Fruit fly (Drosophila melanogaster) whole organism, wandering third instar larva: Measurements from ENCODE around the gene CG14309.

Experiments
- Abd-B ChIP-seq: fragments of >200 bp; optimal IDR thresholded peaks from 2 replicates; lab custom pipeline; 2017; ENCODE audit warnings: missing biosample characterization, missing genetic modification characterization
- CrebA ChIP-seq: fragments of 200-800 bp; sonication (Bioruptor generic); optimal IDR thresholded peaks from 2 replicates; lab custom pipeline; 2016; ENCODE audit warnings: missing biosample characterization, mild to moderate bottlenecking, missing genetic modification characterization, borderline replicate concordance
- Dif ChIP-seq: fragments of 200-275, 200-300 bp; sonication (Bioruptor generic); optimal IDR thresholded peaks from 2 replicates; lab custom pipeline; 2018; ENCODE audit warnings: missing biosample characterization, missing genetic modification characterization; ENCODE audit not compliant: partially characterized antibody
- Jra ChIP-seq: sonication (Bioruptor generic); optimal IDR thresholded peaks from 2 replicates; lab custom pipeline; 2016; ENCODE audit warnings: missing biosample characterization, missing genetic modification characterization
- OdsH ChIP-seq: fragments of 200-800 bp; sonication (Bioruptor generic); optimal IDR thresholded peaks from 2 replicates; lab custom pipeline; 2016; ENCODE audit warnings: missing biosample characterization, mild to moderate bottlenecking, missing genetic modification characterization
- Vsx2 ChIP-seq: fragments of 200-300, 225-300 bp; sonication (Bioruptor generic); optimal IDR thresholded peaks from 2 replicates; lab custom pipeline; 2018; ENCODE audit warnings: missing biosample characterization, missing genetic modification characterization; ENCODE audit not compliant: partially characterized antibody
- dsf ChIP-seq: sonication (Bioruptor generic); optimal IDR thresholded peaks from 2 replicates; lab custom pipeline; 2016; ENCODE audit warnings: missing biosample characterization, missing genetic modification characterization, borderline replicate concordance
- pan ChIP-seq: fragments of >200 bp; optimal IDR thresholded peaks from 2 replicates; lab custom pipeline; 2017
- psq ChIP-seq: fragments of 200-800 bp; sonication (Bioruptor generic); optimal IDR thresholded peaks from 3 replicates; lab custom pipeline; 2017; ENCODE audit warnings: missing biosample characterization, mild to moderate bottlenecking, missing genetic modification characterization, moderate library complexity
- usp ChIP-seq: fragments of >200 bp; optimal IDR thresholded peaks from 2 replicates; lab custom pipeline; 2017; ENCODE audit warnings: missing biosample characterization, missing genetic modification characterization
- woc ChIP-seq: sonication (Bioruptor generic); optimal IDR thresholded peaks from 2 replicates; lab custom pipeline; 2016; ENCODE audit warnings: missing biosample characterization, mild to moderate bottlenecking, missing genetic modification characterization

DNA sequence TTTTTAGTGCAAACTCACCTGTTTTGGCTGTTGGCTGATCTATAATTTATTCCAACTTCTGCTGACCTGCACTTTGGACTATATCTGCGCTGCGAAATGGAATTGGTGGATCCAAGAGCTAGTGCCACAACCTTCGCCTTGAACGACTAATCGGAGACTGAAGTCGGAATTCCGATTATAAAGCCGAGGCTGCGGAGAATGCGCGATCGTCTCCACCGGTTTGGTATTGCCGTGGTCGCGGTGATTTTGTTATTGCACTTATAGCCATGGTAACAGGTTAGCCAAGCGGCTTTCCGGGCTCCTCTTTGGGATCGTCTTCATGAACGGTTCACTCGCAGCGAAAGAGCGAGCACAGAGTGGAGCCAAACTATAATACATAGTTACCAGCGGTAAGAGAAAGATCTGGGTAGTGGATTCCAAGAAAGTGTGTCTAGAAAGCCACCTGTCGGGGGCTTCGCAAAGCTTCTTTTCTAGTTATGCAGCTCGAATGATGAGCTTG lies 3.8 kb downstream of the CG14309 start, which contains the start of gene CG7675:
- TF ChIP-seq OdsH (no peak), dsf (GFP tag; lab: Kevin White, UChicago) (no peak), psq (GFP tag; lab: Kevin White, UChicago) (peak; percentile 62), usp (GFP tag; lab: Kevin White, UChicago) (no peak), pan (lab: Kevin White, UChicago) (no peak), Abd-B (GFP tag; lab: Kevin White, UChicago) (no peak), Jra (GFP tag; lab: Kevin White, UChicago) (no peak), CrebA (GFP tag; lab: Kevin White, UChicago) (no peak), woc (GFP tag; lab: Kevin White, UChicago) (no peak), Dif (peak; percentile 70), Vsx2 (GFP tag; lab: Kevin White, UChicago) (peak; percentile 15)
